Fruit fly (Drosophila melanogaster) whole organism, embryonic: ENCODE measurements around the gene CG13022.

ENCODE experiments used
- Aef1 ChIP-seq: fragments of 200-800 bp; sonication (Bioruptor generic); IDR thresholded peaks from 3 replicates; pipeline ENCODE4 v1.3.6; 2022; ENCODE audit warnings: missing biosample characterization, missing genetic modification characterization
- B-H1 ChIP-seq: fragments of 200-800 bp; sonication (Bioruptor generic); IDR thresholded peaks from 3 replicates; pipeline ENCODE4 v1.3.6; 2022; ENCODE audit warnings: missing biosample characterization, missing genetic modification characterization
- BEAF-32 ChIP-seq: fragments of 200-800 bp; sonication (Bioruptor generic); optimal IDR thresholded peaks from 3 replicates; lab custom pipeline; 2017; ENCODE audit warnings: missing biosample characterization, missing genetic modification characterization, mild to moderate bottlenecking, moderate library complexity, missing genetic modification reagents
- CG10321 ChIP-seq: fragments of 200-800 bp; sonication (Bioruptor generic); IDR thresholded peaks from 2 replicates; pipeline ENCODE4 v1.3.6; 2022; ENCODE audit warnings: missing biosample characterization, missing genetic modification characterization
- CG10462 ChIP-seq: fragments of 200-800 bp; sonication (Bioruptor generic); optimal IDR thresholded peaks from 2 replicates; lab custom pipeline; 2016; ENCODE audit warnings: missing biosample characterization, missing genetic modification characterization
- CG11085 ChIP-seq: fragments of 200-800 bp; sonication (Bioruptor generic); IDR thresholded peaks from 2 replicates; pipeline ENCODE4 v1.3.6; 2022; ENCODE audit warnings: missing biosample characterization, missing genetic modification characterization
- CG12155 ChIP-seq: fragments of 200-800 bp; sonication (Bioruptor generic); optimal IDR thresholded peaks from 3 replicates; lab custom pipeline; 2016; ENCODE audit warnings: missing biosample characterization, missing genetic modification characterization
- CG12299 ChIP-seq: fragments of 200-800 bp; sonication (Bioruptor generic); optimal IDR thresholded peaks from 2 replicates; lab custom pipeline; 2018; ENCODE audit warnings: missing biosample characterization, mild to moderate bottlenecking, missing genetic modification characterization
- CG13296 ChIP-seq: fragments of 200-800 bp; sonication (Bioruptor generic); optimal IDR thresholded peaks from 3 replicates; lab custom pipeline; 2018; ENCODE audit warnings: missing biosample characterization, mild to moderate bottlenecking, missing genetic modification characterization
- CG13894 ChIP-seq: fragments of 200-800 bp; sonication (Bioruptor generic); optimal IDR thresholded peaks from 3 replicates; lab custom pipeline; 2018; ENCODE audit warnings: missing biosample characterization, mild to moderate bottlenecking, missing genetic modification characterization, moderate library complexity
- CG3163 ChIP-seq: fragments of 200-800 bp; sonication (Bioruptor generic); optimal IDR thresholded peaks from 3 replicates; lab custom pipeline; 2016; ENCODE audit warnings: missing biosample characterization, missing genetic modification characterization
- CG33557 ChIP-seq: fragments of 200-800 bp; sonication (Bioruptor generic); optimal IDR thresholded peaks from 2 replicates; lab custom pipeline; 2019; ENCODE audit warnings: missing biosample characterization, mild to moderate bottlenecking, missing genetic modification characterization, moderate library complexity
- CG34224 ChIP-seq: fragments of 200-800 bp; sonication (Bioruptor generic); IDR thresholded peaks from 3 replicates; pipeline ENCODE4 v1.3.6; 2022; ENCODE audit warnings: missing biosample characterization, missing genetic modification characterization; ENCODE audit not compliant: partially characterized antibody
- CG34376 ChIP-seq: fragments of 200-800 bp; sonication (Bioruptor generic); optimal IDR thresholded peaks from 2 replicates; lab custom pipeline; 2018; ENCODE audit warnings: missing biosample characterization, mild to moderate bottlenecking, missing genetic modification characterization
- CG3995 ChIP-seq: fragments of 200-800 bp; sonication (Bioruptor generic); optimal IDR thresholded peaks from 3 replicates; lab custom pipeline; 2016; ENCODE audit warnings: missing biosample characterization, missing genetic modification characterization
- CG42726 ChIP-seq: fragments of 200-800 bp; sonication (Bioruptor generic); IDR thresholded peaks from 2 replicates; pipeline ENCODE4 v1.3.6; 2022; ENCODE audit warnings: missing biosample characterization, missing genetic modification characterization; ENCODE audit not compliant: partially characterized antibody
- CG6689 ChIP-seq: fragments of 200-800 bp; sonication (Bioruptor generic); IDR thresholded peaks from 2 replicates; pipeline ENCODE4 v1.3.6; 2022; ENCODE audit warnings: missing biosample characterization, missing genetic modification characterization
- CG7372 ChIP-seq: fragments of 200-800 bp; sonication (Bioruptor generic); IDR thresholded peaks from 2 replicates; pipeline ENCODE4 v1.3.6; 2022; ENCODE audit warnings: missing biosample characterization, missing genetic modification characterization
- CG8290 ChIP-seq, 3 experiments: fragments of 200-800 bp; sonication (Bioruptor generic); optimal IDR thresholded peaks; 2 replicates each; lab custom pipeline; 2016 to 2019; ENCODE audit warnings: missing biosample characterization in 3 of 3, missing genetic modification characterization in 3 of 3, mild to moderate bottlenecking in 2 of 3, moderate library complexity in 1 of 3
- CG9215 ChIP-seq: fragments of 200-800 bp; sonication (Bioruptor generic); IDR thresholded peaks from 2 replicates; pipeline ENCODE4 v1.3.6; 2022; ENCODE audit warnings: missing biosample characterization, missing genetic modification characterization
- CG9932 ChIP-seq: fragments of 200-800 bp; sonication (Bioruptor generic); IDR thresholded peaks from 2 replicates; pipeline ENCODE4 v1.3.6; 2022; ENCODE audit warnings: missing biosample characterization, missing genetic modification characterization
- CrebB ChIP-seq: fragments of 200-800 bp; sonication (Bioruptor generic); optimal IDR thresholded peaks from 3 replicates; lab custom pipeline; 2018; ENCODE audit warnings: missing biosample characterization, mild to moderate bottlenecking, missing genetic modification characterization
- D19B ChIP-seq: fragments of 200-800 bp; sonication (Bioruptor generic); optimal IDR thresholded peaks from 2 replicates; lab custom pipeline; 2017; ENCODE audit warnings: missing biosample characterization, mild to moderate bottlenecking, missing genetic modification characterization
- H2.0 ChIP-seq: fragments of 200-800 bp; sonication (Bioruptor generic); IDR thresholded peaks from 2 replicates; pipeline ENCODE4 v1.3.6; 2022; ENCODE audit warnings: missing biosample characterization, missing genetic modification characterization
- HmgZ ChIP-seq: fragments of 200-800 bp; sonication (Bioruptor generic); optimal IDR thresholded peaks from 2 replicates; lab custom pipeline; 2018; ENCODE audit warnings: missing biosample characterization, mild to moderate bottlenecking, missing genetic modification characterization
- Hr78 ChIP-seq, 2 experiments: fragments of 200-800 bp in 1 of 2; fragments of >200 bp in 1 of 2; sonication (Bioruptor generic) in 1 of 2; optimal IDR thresholded peaks; 2 replicates each; lab custom pipeline; 2017 to 2019; ENCODE audit warnings: missing biosample characterization in 2 of 2, missing genetic modification characterization in 2 of 2, mild to moderate bottlenecking in 1 of 2, moderate library complexity in 1 of 2
- Hsf ChIP-seq: fragments of 200-800 bp; sonication (Bioruptor generic); optimal IDR thresholded peaks from 3 replicates; lab custom pipeline; 2016; ENCODE audit warnings: missing biosample characterization, missing genetic modification characterization
- MBD-R2 ChIP-seq: fragments of 200-800 bp; sonication (Bioruptor generic); IDR thresholded peaks from 2 replicates; pipeline ENCODE4 v1.3.6; 2022; ENCODE audit warnings: missing biosample characterization, missing genetic modification characterization
- NFAT ChIP-seq: fragments of 200-800 bp; sonication (Bioruptor generic); IDR thresholded peaks from 2 replicates; pipeline ENCODE4 v1.3.6; 2022; ENCODE audit warnings: missing biosample characterization, missing genetic modification characterization
- Ptx1 ChIP-seq: fragments of 200-800 bp; sonication (Bioruptor generic); IDR thresholded peaks from 2 replicates; pipeline ENCODE4 v1.3.6; 2022; ENCODE audit warnings: missing biosample characterization, missing genetic modification characterization
- Rfx ChIP-seq: fragments of 200-800 bp; sonication (Bioruptor generic); IDR thresholded peaks from 2 replicates; pipeline ENCODE4 v1.3.6; 2022; ENCODE audit warnings: missing biosample characterization, missing genetic modification characterization
- Sox100B ChIP-seq: fragments of 200-800 bp; sonication (Bioruptor generic); optimal IDR thresholded peaks from 3 replicates; lab custom pipeline; 2018; ENCODE audit warnings: missing biosample characterization, mild to moderate bottlenecking, missing genetic modification characterization
- al ChIP-seq: fragments of 200-800 bp; sonication (Bioruptor generic); IDR thresholded peaks from 2 replicates; pipeline ENCODE4 v1.3.6; 2022; ENCODE audit warnings: missing biosample characterization, missing genetic modification characterization
- aop ChIP-seq: fragments of 200-800 bp; sonication (Bioruptor generic); IDR thresholded peaks from 2 replicates; pipeline ENCODE4 v1.3.6; 2022; ENCODE audit warnings: missing biosample characterization, missing genetic modification characterization
- ato ChIP-seq: fragments of 200-800 bp; sonication (Bioruptor generic); IDR thresholded peaks from 2 replicates; pipeline ENCODE4 v1.3.6; 2022; ENCODE audit warnings: missing biosample characterization, missing genetic modification characterization; ENCODE audit not compliant: partially characterized antibody
- bowl ChIP-seq: fragments of 200-800 bp; sonication (Bioruptor generic); IDR thresholded peaks from 2 replicates; pipeline ENCODE4 v1.3.6; 2022; ENCODE audit warnings: missing biosample characterization, missing genetic modification characterization
- cg ChIP-seq: fragments of 200-800 bp; sonication (Bioruptor generic); optimal IDR thresholded peaks from 3 replicates; lab custom pipeline; 2019; ENCODE audit warnings: missing biosample characterization, mild to moderate bottlenecking, missing genetic modification characterization, moderate library complexity
- corto ChIP-seq: fragments of 200-800 bp; sonication (Bioruptor generic); optimal IDR thresholded peaks from 2 replicates; lab custom pipeline; 2016; ENCODE audit warnings: missing biosample characterization, mild to moderate bottlenecking, missing genetic modification characterization, moderate library complexity
- emc ChIP-seq: fragments of 200-800 bp; sonication (Bioruptor generic); optimal IDR thresholded peaks from 2 replicates; lab custom pipeline; 2016; ENCODE audit warnings: missing biosample characterization, missing genetic modification characterization
- gsb-n ChIP-seq: fragments of 200-800 bp; sonication (Bioruptor generic); optimal IDR thresholded peaks from 3 replicates; lab custom pipeline; 2018; ENCODE audit warnings: missing biosample characterization, mild to moderate bottlenecking, missing genetic modification characterization
- gt ChIP-seq: fragments of 200-800 bp; sonication (Bioruptor generic); IDR thresholded peaks from 2 replicates; pipeline ENCODE4 v1.3.6; 2022; ENCODE audit warnings: missing biosample characterization, missing genetic modification characterization
- phol ChIP-seq: fragments of 200-800 bp; sonication (Bioruptor generic); optimal IDR thresholded peaks from 3 replicates; lab custom pipeline; 2018; ENCODE audit warnings: missing biosample characterization, mild to moderate bottlenecking, missing genetic modification characterization, moderate library complexity
- pita ChIP-seq: fragments of 200-800 bp; sonication (Bioruptor generic); optimal IDR thresholded peaks from 2 replicates; lab custom pipeline; 2017; ENCODE audit warnings: missing biosample characterization, mild to moderate bottlenecking, missing genetic modification characterization
- psq ChIP-seq: fragments of 200-800 bp; sonication (Bioruptor generic); optimal IDR thresholded peaks from 2 replicates; lab custom pipeline; 2017; ENCODE audit warnings: missing biosample characterization, missing genetic modification characterization
- run ChIP-seq: fragments of 200-800 bp; sonication (Bioruptor generic); optimal IDR thresholded peaks from 3 replicates; lab custom pipeline; 2018; ENCODE audit warnings: missing biosample characterization, mild to moderate bottlenecking, missing genetic modification characterization
- sna ChIP-seq: fragments of 200-800 bp; sonication (Bioruptor generic); IDR thresholded peaks from 2 replicates; pipeline ENCODE4 v1.3.6; 2022; ENCODE audit warnings: missing biosample characterization, missing genetic modification characterization; ENCODE audit not compliant: partially characterized antibody
- sr ChIP-seq: fragments of 200-800 bp; sonication (Bioruptor generic); IDR thresholded peaks from 3 replicates; pipeline ENCODE4 v1.3.6; 2022; ENCODE audit warnings: missing biosample characterization, missing genetic modification characterization
- tap ChIP-seq: fragments of 200-800 bp; optimal IDR thresholded peaks from 3 replicates; lab custom pipeline; 2019; ENCODE audit warnings: missing biosample characterization, mild to moderate bottlenecking, missing genetic modification characterization, moderate library complexity
- unc-4 ChIP-seq: fragments of 200-800 bp; sonication (Bioruptor generic); IDR thresholded peaks from 2 replicates; pipeline ENCODE4 v1.3.6; 2022; ENCODE audit warnings: missing biosample characterization, missing genetic modification characterization; ENCODE audit not compliant: partially characterized antibody

CG13022 gene

DNA sequence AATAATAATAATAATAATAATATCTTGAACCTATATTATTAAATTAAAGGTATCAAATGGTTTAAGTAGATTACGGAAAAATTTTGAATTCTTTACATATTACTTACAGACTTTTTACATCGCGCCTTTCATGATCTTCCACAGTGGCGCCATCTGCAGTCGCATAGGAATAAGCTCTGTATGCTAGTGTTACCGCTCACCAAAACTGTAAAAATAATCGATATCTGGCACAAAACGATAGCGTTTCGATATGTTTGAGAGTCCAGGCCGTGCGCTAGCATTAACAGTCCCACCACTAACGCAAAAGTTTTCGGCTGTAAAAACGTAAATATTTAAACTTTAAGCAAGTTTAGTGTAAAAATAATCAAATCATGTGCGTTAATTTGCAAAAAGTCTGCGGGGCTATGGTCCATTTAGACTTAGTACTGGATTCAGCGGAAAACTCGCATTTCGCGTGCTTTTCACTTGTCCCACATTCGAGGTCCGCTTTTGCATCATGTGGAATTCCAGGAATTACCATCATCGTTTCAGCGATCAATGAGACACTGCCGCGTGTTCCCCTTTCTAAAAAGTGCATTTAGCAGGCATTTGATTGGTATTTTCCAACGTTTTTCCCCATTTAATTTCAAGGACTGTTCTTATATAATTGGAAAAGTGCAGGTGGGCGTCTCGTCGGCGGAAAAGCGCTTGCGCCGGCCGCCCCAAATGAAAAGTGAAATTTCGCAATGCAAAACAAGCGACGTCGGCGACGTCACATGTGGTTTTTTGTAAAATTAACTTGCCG, 16.7 kb upstream of the CG13022 start (continued):
- TF ChIP-seq Rfx (GFP tag; lab: Robert Waterston, UW) (peak; percentile 46; the same call in 1 of the 2 replicates), CG13296 (GFP tag; lab: Kevin White, UChicago) (no peak), tap (no peak), CG3163 (GFP tag; lab: Kevin White, UChicago) (peak; percentile 39), gsb-n (tag; lab: Kevin White, UChicago) (no peak), CG42726 (peak; percentile 94), CG12299 (tag; lab: Kevin White, UChicago) (no peak), CG9932 (GFP tag; lab: Robert Waterston, UW) (peak; percentile 57), Ptx1 (GFP tag; lab: Robert Waterston, UW) (no peak), CG6689 (GFP tag; lab: Robert Waterston, UW) (no peak), emc (GFP tag; lab: Kevin White, UChicago) (no peak), unc-4 (GFP tag; lab: Robert Waterston, UW) (peak; percentile 91), CrebB (tag; lab: Kevin White, UChicago) (peak; percentile 63), corto (GFP tag; lab: Kevin White, UChicago) (no peak), cg (GFP tag; lab: Kevin White, UChicago) (no peak), aop (GFP tag; lab: Robert Waterston, UW) (no peak), D19B (no peak), Sox100B (GFP tag; lab: Kevin White, UChicago) (no peak), Hsf (GFP tag; lab: Kevin White, UChicago) (peak; percentile 21), sna (GFP tag; lab: Robert Waterston, UW) (peak; percentile 80; the same call in 1 of the 2 replicates), CG33557 (GFP tag; lab: Kevin White, UChicago) (no peak), Aef1 (GFP tag; lab: Robert Waterston, UW) (no peak), bowl (GFP tag; lab: Robert Waterston, UW) (no peak), CG9215 (no peak), al (GFP tag; lab: Robert Waterston, UW) (no peak), BEAF-32 (peak; percentile 90), CG13894 (peak; percentile 47), MBD-R2 (GFP tag; lab: Robert Waterston, UW) (peak; percentile 44; the same call in 1 of the 2 replicates), gt (GFP tag; lab: Robert Waterston, UW) (no peak), NFAT (GFP tag; lab: Robert Waterston, UW) (peak; percentile 40; the same call in 1 of the 2 replicates), ato (GFP tag; lab: Robert Waterston, UW) (peak; percentile 81), CG10321 (no peak), run (tag; lab: Kevin White, UChicago) (no peak), CG8290 (GFP tag; optimal IDR thresholded peaks at IDR 0.05; lab: Kevin White, UChicago) (peak; percentile 60), CG8290 (tag; optimal IDR thresholded peaks at IDR 0.05; lab: Kevin White, UChicago) (peak in 1 of 2 experiments; percentile 81), CG3995 (GFP tag; lab: Kevin White, UChicago) (no peak), psq (GFP tag; lab: Kevin White, UChicago) (no peak), Hr78 (GFP tag; optimal IDR thresholded peaks at IDR 0.05; lab: Kevin White, UChicago) (no peak), CG34224 (GFP tag; lab: Robert Waterston, UW) (peak; percentile 91), CG10462 (no peak), CG12155 (GFP tag; lab: Kevin White, UChicago) (no peak), CG34376 (GFP tag; lab: Kevin White, UChicago) (peak; percentile 5), pita (GFP tag; lab: Kevin White, UChicago) (no peak), phol (tag; lab: Kevin White, UChicago) (peak; percentile 30), HmgZ (peak; percentile 69), sr (GFP tag; lab: Robert Waterston, UW) (no peak), B-H1 (GFP tag; lab: Robert Waterston, UW) (no peak), H2.0 (no peak), CG7372 (GFP tag; lab: Robert Waterston, UW) (no peak), CG11085 (GFP tag; lab: Robert Waterston, UW) (no peak)
